Worm (Caenorhabditis elegans): Measurements from ENCODE around the gene inx-6.
A peak's percentile ranks its signal among the peaks of the same experiment; 100 is the strongest.

DNA sequence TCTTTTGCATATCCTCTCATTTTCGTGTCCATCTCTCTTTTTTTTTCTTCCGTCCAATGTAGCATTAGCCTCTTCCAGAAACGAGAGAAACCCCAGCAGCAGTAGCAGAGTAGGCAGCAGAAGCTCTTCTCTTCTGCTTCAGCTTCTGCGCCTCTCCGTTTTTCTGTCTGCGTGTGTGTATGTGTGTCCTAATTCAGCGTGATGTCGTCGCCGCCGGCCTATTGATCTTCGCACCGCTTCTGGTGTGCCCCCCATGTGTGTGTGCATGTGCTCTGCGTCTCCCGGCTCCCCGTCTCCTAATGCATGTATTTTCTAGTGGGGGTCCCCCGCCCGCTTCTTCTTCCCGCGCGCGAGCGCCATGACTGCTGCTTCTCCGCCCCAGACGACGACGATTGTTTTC lies 25.0 kb downstream of the inx-6 start:
- no peak for TF ChIP-seq nhr-77 (tag; optimal IDR thresholded peaks at IDR 0.05)
- no peak for TF ChIP-seq R02D3.7 (tag; optimal IDR thresholded peaks at IDR 0.05)
- TF ChIP-seq skn-1 (tag; optimal IDR thresholded peaks at IDR 0.05) = no peak
- TF ChIP-seq fkh-10 (GFP tag; optimal IDR thresholded peaks at IDR 0.05) = peak; percentile 65
- no peak for TF ChIP-seq ceh-28 (tag; optimal IDR thresholded peaks at IDR 0.05)
- TF ChIP-seq nhr-237 (tag; optimal IDR thresholded peaks at IDR 0.05) = no peak
- TF ChIP-seq elt-1 (tag; optimal IDR thresholded peaks at IDR 0.05) = no peak
- TF ChIP-seq snpc-4 (tag; optimal IDR thresholded peaks at IDR 0.05) = peak; percentile 20
